Fruit fly (Drosophila melanogaster) S2 (cell line): ENCODE results near the gene CG4456.

Experiments
- CG8478 ChIP-seq: fragments of >200 bp; optimal IDR thresholded peaks from 2 replicates; lab custom pipeline; 2018
- CTCF ChIP-seq, 2 experiments: fragments of >200 bp; optimal IDR thresholded peaks; 2 replicates each; lab custom pipeline; 2018

DNA sequence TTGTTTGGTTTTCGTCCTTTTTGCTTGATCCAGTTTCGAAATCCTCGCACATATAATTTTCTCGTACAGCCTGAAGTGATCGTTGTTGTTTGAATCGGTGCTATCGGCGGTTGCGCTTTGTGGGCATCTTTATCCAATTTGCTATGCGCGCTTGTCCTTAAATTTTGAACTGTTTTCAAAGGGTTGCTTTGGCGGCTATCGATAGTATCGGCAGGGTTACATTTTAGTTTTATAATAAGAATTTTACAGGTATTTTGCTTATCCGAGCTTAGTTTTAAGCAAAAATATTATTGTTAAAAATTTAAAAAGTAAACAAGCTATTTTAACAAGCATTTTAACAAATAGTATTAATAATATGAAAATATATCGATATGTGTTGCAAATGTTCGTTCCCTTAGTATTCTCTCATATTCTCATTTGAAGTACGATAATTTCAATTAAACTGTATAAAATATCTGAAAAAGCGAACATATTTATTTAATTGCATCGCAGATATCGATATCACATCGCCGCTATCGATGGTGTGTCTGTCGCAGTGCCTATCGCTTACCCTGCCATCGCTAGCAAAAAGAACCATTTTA lies 5.6 kb upstream of the CG4456 start, which contains the start of the genes Klp67A and CG4452:
- TF ChIP-seq CG8478 (lab: Kevin White, UChicago) (no peak), CTCF (optimal IDR thresholded peaks at IDR 0.05; lab: Kevin White, UChicago) (no peak)
